Worm (Caenorhabditis elegans) whole organism, young adult: ENCODE results near the gene vglu-2.
A peak's percentile ranks its signal among the peaks of the same experiment; 100 is the strongest.

ENCODE experiments used
- B0035.1 ChIP-seq: sonication (generic microtip); optimal IDR thresholded peaks from 2 replicates; lab custom pipeline; 2016; ENCODE audit warnings: missing genetic modification characterization, mild to moderate bottlenecking, missing compliant biosample characterization, missing genotype, missing genetic modification reagents
- B0261.1 ChIP-seq: sonication (generic microtip); optimal IDR thresholded peaks from 2 replicates; lab custom pipeline; 2016; ENCODE audit warnings: mild to moderate bottlenecking, missing genetic modification characterization, moderate library complexity, missing compliant biosample characterization
- B0336.3 ChIP-seq: fragments of 200-800 bp; sonication (Bioruptor generic); IDR thresholded peaks from 2 replicates; pipeline ENCODE4 v1.3.6; 2022; ENCODE audit warnings: missing genetic modification characterization, missing compliant biosample characterization
- F23B12.7 ChIP-seq: sonication (generic microtip); optimal IDR thresholded peaks from 2 replicates; lab custom pipeline; 2017; ENCODE audit warnings: missing genetic modification characterization, mild to moderate bottlenecking, missing compliant biosample characterization, antibody characterized with exemption, moderate library complexity; ENCODE audit not compliant: insufficient read depth
- F55B11.4 ChIP-seq: sonication (generic microtip); optimal IDR thresholded peaks from 2 replicates; lab custom pipeline; 2016; ENCODE audit warnings: missing compliant biosample characterization, missing genetic modification characterization, borderline replicate concordance; ENCODE audit not compliant: insufficient read depth
- F57C9.4 ChIP-seq: sonication (generic microtip); optimal IDR thresholded peaks from 2 replicates; lab custom pipeline; 2017; ENCODE audit warnings: mild to moderate bottlenecking, missing genetic modification characterization, missing compliant biosample characterization
- K11D2.4 ChIP-seq: fragments of 200-800 bp; sonication (Bioruptor generic); IDR thresholded peaks from 2 replicates; pipeline ENCODE4 v1.3.6; 2022; ENCODE audit warnings: missing genetic modification reagents, missing genetic modification characterization, missing compliant biosample characterization
- K12H6.12 ChIP-seq: fragments of 200-800 bp; sonication (Bioruptor generic); optimal IDR thresholded peaks from 2 replicates; lab custom pipeline; 2018; ENCODE audit warnings: mild to moderate bottlenecking, missing genetic modification characterization, missing compliant biosample characterization
- T07F8.4 ChIP-seq: sonication (generic microtip); optimal IDR thresholded peaks from 2 replicates; lab custom pipeline; 2016; ENCODE audit warnings: mild to moderate bottlenecking, missing genetic modification characterization, moderate library complexity, missing compliant biosample characterization
- Y56A3A.18 ChIP-seq: fragments of 200-800 bp; sonication (Bioruptor generic); IDR thresholded peaks from 2 replicates; pipeline ENCODE4 v1.3.6; 2022; ENCODE audit warnings: missing genetic modification reagents, missing genetic modification characterization, missing compliant biosample characterization
- Y95B8A.8 ChIP-seq: fragments of 200-800 bp; sonication (Bioruptor generic); IDR thresholded peaks from 2 replicates; pipeline ENCODE4 v1.3.6; 2022; ENCODE audit warnings: missing genetic modification reagents, missing genetic modification characterization, missing compliant biosample characterization
- ZK185.1 ChIP-seq: sonication (generic microtip); optimal IDR thresholded peaks from 2 replicates; lab custom pipeline; 2016; ENCODE audit warnings: mild to moderate bottlenecking, missing genetic modification characterization, missing compliant biosample characterization; ENCODE audit not compliant: poor library complexity, severe bottlenecking
- attf-6 ChIP-seq: fragments of 200-800 bp; sonication (Bioruptor generic); IDR thresholded peaks from 2 replicates; pipeline ENCODE4 v1.3.6; 2022; ENCODE audit warnings: missing genetic modification reagents, missing genetic modification characterization, missing compliant biosample characterization
- ceh-100 ChIP-seq: fragments of 200-800 bp; sonication (Bioruptor generic); IDR thresholded peaks from 2 replicates; pipeline ENCODE4 v1.3.6; 2022; ENCODE audit warnings: missing genetic modification reagents, missing genetic modification characterization, missing compliant biosample characterization
- ceh-40 ChIP-seq: fragments of 200-800 bp; sonication (Bioruptor generic); IDR thresholded peaks from 2 replicates; pipeline ENCODE4 v1.3.6; 2022; ENCODE audit warnings: missing genetic modification characterization, missing compliant biosample characterization
- ceh-79 ChIP-seq: sonication (generic microtip); optimal IDR thresholded peaks from 2 replicates; lab custom pipeline; 2017; ENCODE audit warnings: mild to moderate bottlenecking, missing genetic modification characterization, missing compliant biosample characterization
- ceh-91 ChIP-seq: fragments of 200-800 bp; sonication (Bioruptor generic); IDR thresholded peaks from 2 replicates; pipeline ENCODE4 v1.3.6; 2022; ENCODE audit warnings: missing genetic modification reagents, missing genetic modification characterization, missing compliant biosample characterization
- chd-7 ChIP-seq: sonication (generic microtip); optimal IDR thresholded peaks from 2 replicates; lab custom pipeline; 2016; ENCODE audit warnings: mild to moderate bottlenecking, missing genetic modification characterization, moderate library complexity, missing compliant biosample characterization
- dox-1 ChIP-seq: fragments of 200-800 bp; sonication (Bioruptor generic); IDR thresholded peaks from 2 replicates; pipeline ENCODE4 v1.3.6; 2022; ENCODE audit warnings: missing genetic modification reagents, missing genetic modification characterization, missing compliant biosample characterization
- egrh-3 ChIP-seq: fragments of 200-800 bp; sonication (Bioruptor generic); IDR thresholded peaks from 2 replicates; pipeline ENCODE4 v1.3.6; 2022; ENCODE audit warnings: missing genetic modification reagents, missing genetic modification characterization, missing compliant biosample characterization
- fkh-3 ChIP-seq: sonication (generic microtip); optimal IDR thresholded peaks from 2 replicates; lab custom pipeline; 2016; ENCODE audit warnings: mild to moderate bottlenecking, missing genetic modification characterization, missing compliant biosample characterization
- hlh-12 ChIP-seq: sonication (generic microtip); optimal IDR thresholded peaks from 2 replicates; lab custom pipeline; 2016; ENCODE audit warnings: missing genetic modification characterization, missing compliant biosample characterization
- hmg-20 ChIP-seq: fragments of 200-800 bp; sonication (Bioruptor generic); IDR thresholded peaks from 2 replicates; pipeline ENCODE4 v1.3.6; 2022; ENCODE audit warnings: missing genetic modification reagents, missing genetic modification characterization, missing compliant biosample characterization
- hsf-1 ChIP-seq: fragments of 200-800 bp; sonication (Bioruptor generic); IDR thresholded peaks from 2 replicates; pipeline ENCODE4 v1.3.6; 2022; ENCODE audit warnings: missing genetic modification reagents, missing genetic modification characterization, missing compliant biosample characterization
- let-607 ChIP-seq, 2 experiments: fragments of 200-800 bp in 1 of 2; sonication (Bioruptor generic) in 1 of 2; sonication (generic microtip) in 1 of 2; optimal IDR thresholded peaks; 2 replicates each; lab custom pipeline; 2016 to 2018; ENCODE audit warnings: mild to moderate bottlenecking in 2 of 2, missing compliant biosample characterization in 2 of 2, missing genetic modification characterization in 2 of 2, moderate library complexity in 2 of 2, missing genotype in 1 of 2
- lin-40 ChIP-seq: sonication (generic microtip); optimal IDR thresholded peaks from 2 replicates; lab custom pipeline; 2016; ENCODE audit warnings: missing genetic modification characterization, mild to moderate bottlenecking, missing compliant biosample characterization, missing genotype, missing genetic modification reagents
- madf-3 ChIP-seq: fragments of 200-800 bp; sonication (Bioruptor generic); IDR thresholded peaks from 2 replicates; pipeline ENCODE4 v1.3.6; 2022; ENCODE audit warnings: missing genetic modification reagents, missing genetic modification characterization, missing compliant biosample characterization
- mel-28 ChIP-seq: sonication (generic microtip); optimal IDR thresholded peaks from 2 replicates; lab custom pipeline; 2016; ENCODE audit warnings: borderline replicate concordance, mild to moderate bottlenecking, missing genetic modification characterization, missing compliant biosample characterization
- nhr-179 ChIP-seq: sonication (generic microtip); optimal IDR thresholded peaks from 2 replicates; lab custom pipeline; 2016; ENCODE audit warnings: mild to moderate bottlenecking, missing genetic modification characterization, missing compliant biosample characterization
- snpc-1.1 ChIP-seq: sonication (generic microtip); optimal IDR thresholded peaks from 2 replicates; lab custom pipeline; 2017; ENCODE audit warnings: missing genetic modification characterization, mild to moderate bottlenecking, missing compliant biosample characterization, antibody characterized with exemption, moderate library complexity, missing genotype, missing genetic modification reagents; ENCODE audit not compliant: insufficient read depth
- snpc-1.3 ChIP-seq: sonication (generic microtip); optimal IDR thresholded peaks from 2 replicates; lab custom pipeline; 2017; ENCODE audit warnings: missing genetic modification characterization, mild to moderate bottlenecking, missing compliant biosample characterization, antibody characterized with exemption, moderate library complexity, missing genotype, missing genetic modification reagents; ENCODE audit not compliant: insufficient read depth
- snpc-4 ChIP-seq, 5 experiments: fragments of 150-350 bp in 1 of 5; sonication (generic microtip) in 4 of 5; optimal IDR thresholded peaks; 2 replicates each; lab custom pipeline; 2014 to 2018; ENCODE audit warnings: missing genetic modification characterization in 5 of 5, missing biosample characterization in 3 of 5, antibody characterized with exemption in 2 of 5, mild to moderate bottlenecking in 2 of 5, missing compliant biosample characterization in 2 of 5, missing genotype in 2 of 5, moderate library complexity in 2 of 5, missing genetic modification reagents in 1 of 5
- tbx-9 ChIP-seq: sonication (generic microtip); optimal IDR thresholded peaks from 2 replicates; lab custom pipeline; 2016; ENCODE audit warnings: borderline replicate concordance, missing genetic modification characterization, inconsistent platforms, missing compliant biosample characterization
- xnd-1 ChIP-seq: sonication (generic microtip); optimal IDR thresholded peaks from 2 replicates; lab custom pipeline; 2016; ENCODE audit warnings: missing genotype, missing genetic modification reagents, missing genetic modification characterization, missing compliant biosample characterization
- ztf-18 ChIP-seq: sonication (generic microtip); optimal IDR thresholded peaks from 2 replicates; lab custom pipeline; 2016; ENCODE audit warnings: missing genotype, mild to moderate bottlenecking, missing genetic modification characterization, missing compliant biosample characterization
- ztf-25 ChIP-seq: fragments of 200-800 bp; sonication (Bioruptor generic); IDR thresholded peaks from 2 replicates; pipeline ENCODE4 v1.3.6; 2022; ENCODE audit warnings: missing genetic modification reagents, missing genetic modification characterization, missing compliant biosample characterization

vglu-2 gene

DNA sequence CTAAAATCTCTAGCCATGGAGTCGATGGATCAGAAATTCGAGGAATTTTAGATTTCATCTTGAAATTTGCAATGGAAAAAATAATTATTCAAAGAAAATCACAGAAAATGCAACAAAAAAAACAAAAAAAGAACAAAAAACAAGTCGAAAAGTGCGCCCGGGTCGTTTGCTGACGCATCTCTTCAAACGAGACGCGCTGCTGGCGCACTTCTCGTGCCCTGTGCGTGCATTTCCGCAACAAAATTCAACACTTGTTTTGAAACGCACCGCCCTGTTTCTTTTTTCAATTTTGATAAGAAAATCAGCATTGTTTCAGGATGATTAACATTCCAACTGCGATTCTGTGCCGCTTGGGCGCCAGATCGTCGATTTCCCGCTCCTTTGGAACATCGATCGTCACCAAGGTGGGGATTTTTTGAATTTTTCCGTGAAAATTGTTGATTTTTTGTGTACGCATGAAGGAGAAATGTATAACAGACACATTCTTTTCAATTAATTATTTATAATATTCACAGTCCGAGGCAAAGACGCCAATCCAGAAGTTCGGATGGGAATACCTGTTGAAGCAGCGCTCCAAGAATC is 39.1 kb downstream of the vglu-2 start, which contains the start of the genes jmjd-4 and mev-1 (continued):
- TF ChIP-seq ceh-40 (GFP tag; lab: Robert Waterston, UW) = no peak
- no peak for TF ChIP-seq mel-28 (tag; lab: Kevin White, UChicago)
- no peak for TF ChIP-seq ztf-25 (GFP tag; lab: Robert Waterston, UW)
- peak; percentile 68 for TF ChIP-seq snpc-4 (GFP tag; optimal IDR thresholded peaks at IDR 0.05; lab: Kevin White, UChicago)
- TF ChIP-seq snpc-4 (tag; optimal IDR thresholded peaks at IDR 0.05; lab: Kevin White, UChicago) = peak in 3 of 4 experiments; percentile 61 to 72 (median 65)
- no peak for TF ChIP-seq attf-6 (GFP tag; lab: Robert Waterston, UW)
- TF ChIP-seq madf-3 (GFP tag; lab: Robert Waterston, UW) = peak; percentile 80
- peak; percentile 55 for TF ChIP-seq K12H6.12
- TF ChIP-seq nhr-179 (tag; lab: Kevin White, UChicago) = no peak
- TF ChIP-seq B0035.1 (tag; lab: Kevin White, UChicago) = no peak
- no peak for TF ChIP-seq hlh-12 (tag; lab: Kevin White, UChicago)
- TF ChIP-seq K11D2.4 (GFP tag; lab: Robert Waterston, UW) = peak; percentile 90
- TF ChIP-seq ceh-79 = peak; percentile 52
- TF ChIP-seq ceh-91 (GFP tag; lab: Robert Waterston, UW) = peak; percentile 53
- TF ChIP-seq fkh-3 = no peak
- no peak for TF ChIP-seq snpc-1.3 (tag; lab: Kevin White, UChicago)
- TF ChIP-seq F57C9.4 = no peak
- TF ChIP-seq F23B12.7 (tag; lab: Kevin White, UChicago) = peak; percentile 58

DNA sequence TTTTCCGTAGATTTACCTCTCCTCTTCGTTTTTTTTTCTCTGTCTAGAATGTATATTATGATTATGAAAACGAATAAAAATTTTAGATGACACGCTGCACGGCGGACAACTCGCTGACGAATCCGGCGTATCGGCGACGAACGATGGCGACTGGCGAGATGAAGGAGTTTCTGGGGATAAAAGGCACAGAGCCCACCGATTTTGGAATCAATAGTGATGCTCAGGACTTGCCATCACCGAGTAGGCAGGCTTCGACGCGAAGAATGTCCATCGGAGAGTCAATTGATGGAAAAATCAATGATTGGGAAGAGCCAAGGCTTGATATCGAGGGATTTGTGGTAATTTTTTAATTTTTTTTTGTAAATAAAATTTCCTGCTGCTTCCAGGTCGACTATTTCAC is 40.1 kb downstream of the vglu-2 start, which contains the start of gene ced-9:
TSS of gene ced-9 (plus strand) at position 87 of the 400 bp plus-strand sequence.
- TF ChIP-seq tbx-9 = peak; percentile 93
- no peak for TF ChIP-seq hsf-1 (GFP tag; lab: Robert Waterston, UW)
- TF ChIP-seq, all 124 proteins: peak for 1

DNA sequence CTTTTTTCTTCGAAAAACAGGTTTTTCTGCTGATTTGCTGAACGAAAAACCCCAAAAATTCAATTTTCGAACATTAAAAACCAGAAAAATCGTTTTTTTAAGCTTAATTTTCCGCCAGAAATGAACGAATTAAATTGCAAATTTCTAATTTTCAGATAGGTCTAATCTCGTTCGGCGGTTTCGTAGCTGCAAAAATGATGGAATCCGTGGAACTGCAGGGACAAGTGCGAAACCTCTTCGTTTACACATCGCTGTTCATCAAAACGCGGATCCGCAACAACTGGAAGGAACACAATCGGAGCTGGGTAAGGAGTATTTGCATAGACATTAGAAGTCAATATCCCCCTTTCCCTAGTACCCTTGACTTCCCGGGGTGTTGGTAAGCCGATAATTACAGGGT is 41.2 kb downstream of the vglu-2 start:
- TF ChIP-seq B0336.3 (GFP tag; lab: Robert Waterston, UW) (no peak), ceh-100 (no peak), T07F8.4 (tag; lab: Kevin White, UChicago) (no peak), ceh-79 (no peak), Y56A3A.18 (GFP tag; lab: Robert Waterston, UW) (no peak), snpc-1.1 (no peak), B0261.1 (tag; lab: Kevin White, UChicago) (no peak), ztf-18 (no peak), lin-40 (tag; lab: Kevin White, UChicago) (no peak), F55B11.4 (tag; lab: Kevin White, UChicago) (no peak), xnd-1 (tag; lab: Kevin White, UChicago) (no peak), chd-7 (no peak), F57C9.4 (no peak), egrh-3 (no peak), Y95B8A.8 (GFP tag; lab: Robert Waterston, UW) (no peak), hmg-20 (GFP tag; lab: Robert Waterston, UW) (no peak), ztf-25 (GFP tag; lab: Robert Waterston, UW) (no peak), let-607 (tag; optimal IDR thresholded peaks at IDR 0.05; lab: Kevin White, UChicago) (no peak), dox-1 (GFP tag; lab: Robert Waterston, UW) (no peak), ZK185.1 (no peak)
